Worm (Caenorhabditis elegans): Measurements from ENCODE around the gene cpsf-4.

The cpsf-4 gene

ce11 chrIV:12078112-12078812, 15.0 kb downstream of the cpsf-4 start, which contains the start of gene tmed-1:
tmed-1 (minus strand) TSS chrIV:12078162.
- no peak for TF ChIP-seq unc-62 (GFP tag; optimal IDR thresholded peaks at IDR 0.05)

ce11 chrIV:12075497-12075896, 17.7 kb downstream of the cpsf-4 start, which contains the start of gene K08E4.7:
K08E4.7 (plus strand) TSS chrIV:12075797.
- no peak for TF ChIP-seq unc-62 (GFP tag; optimal IDR thresholded peaks at IDR 0.05)

ce11 chrIV:12068590-12068989, 24.7 kb downstream of the cpsf-4 start, which contains the start of gene bath-37:
bath-37 (plus strand) TSS chrIV:12068890.
- no peak for TF ChIP-seq unc-62 (GFP tag; optimal IDR thresholded peaks at IDR 0.05)

ce11 chrIV:12061229-12061628, 32.0 kb downstream of the cpsf-4 start, which contains the start of gene K08E4.8:
K08E4.8 (minus strand) TSS chrIV:12061329.
- TF ChIP-seq unc-62 (GFP tag; optimal IDR thresholded peaks at IDR 0.05), result no peak

ce11 chrIV:12057508-12057907, 35.7 kb downstream of the cpsf-4 start, which contains the start of gene K08E4.3:
K08E4.3 (plus strand) TSS chrIV:12057742.
- TF ChIP-seq unc-62 (GFP tag; optimal IDR thresholded peaks at IDR 0.05), result no peak

ce11 chrIV:12056603-12057002, 36.6 kb downstream of the cpsf-4 start, which contains the start of gene K08E4.2:
K08E4.2 (minus strand) TSS chrIV:12056656.
- no peak for TF ChIP-seq unc-62 (GFP tag; optimal IDR thresholded peaks at IDR 0.05)

ce11 chrIV:12052461-12052860, 40.8 kb downstream of the cpsf-4 start:
- no peak for TF ChIP-seq unc-62 (GFP tag; optimal IDR thresholded peaks at IDR 0.05)

- TF ChIP-seq unc-62 (GFP tag; optimal IDR thresholded peaks at IDR 0.05), result no peak
These were observed 42.0 kb downstream of the cpsf-4 start, which contains the start of the genes bre-5 and spt-5 for ce11 chrIV:12051049-12051792. bre-5 (minus strand) TSS chrIV:12051215. spt-5 (plus strand) TSS chrIV:12051491.

- no peak for TF ChIP-seq unc-62 (GFP tag; optimal IDR thresholded peaks at IDR 0.05)
These were observed 45.5 kb downstream of the cpsf-4 start, which contains the start of gene T12G3.4 for ce11 chrIV:12047552-12048347. T12G3.4 (plus strand) TSS chrIV:12048256.

- TF ChIP-seq unc-62 (GFP tag; optimal IDR thresholded peaks at IDR 0.05), result no peak
These were observed 46.6 kb downstream of the cpsf-4 start, which contains the start of gene T12G3.2 for ce11 chrIV:12046524-12047203. T12G3.2 (minus strand) TSS chrIV:12046967.

- no peak for TF ChIP-seq unc-62 (GFP tag; optimal IDR thresholded peaks at IDR 0.05)
These were observed 48.2 kb downstream of the cpsf-4 start for ce11 chrIV:12044844-12045738.

- TF ChIP-seq unc-62 (GFP tag; optimal IDR thresholded peaks at IDR 0.05), result no peak
These were observed 50.2 kb downstream of the cpsf-4 start for ce11 chrIV:12043054-12043453.

Data from whole organism, dauer.